Worm (Caenorhabditis elegans): Measurements from ENCODE around the gene F13H10.6.

F13H10.6 gene

DNA sequence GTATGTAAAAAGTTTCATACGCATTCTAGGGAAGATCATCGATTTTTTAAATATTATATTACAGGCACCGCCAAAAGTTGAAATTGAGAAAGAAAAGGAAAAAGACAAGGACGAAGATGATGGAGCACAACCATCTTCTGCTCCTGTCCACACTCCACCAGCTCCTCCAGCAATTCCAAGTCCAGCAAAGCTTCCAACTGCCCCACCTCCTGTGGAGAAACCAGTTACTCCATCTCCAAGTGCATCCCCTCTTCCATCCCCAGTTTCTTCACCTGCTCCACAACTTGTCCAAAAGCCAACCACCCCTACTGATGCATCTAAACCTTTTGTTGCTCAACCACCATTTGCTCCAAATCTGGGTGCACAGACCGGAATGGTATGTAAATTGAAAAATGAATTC lies 42.9 kb downstream of the F13H10.6 start:
- TF ChIP-seq tbx-11 (GFP tag; IDR thresholded peaks at IDR 0.05) = no peak
- no peak for TF ChIP-seq hmbx-1 (tag; optimal IDR thresholded peaks at IDR 0.05)
- no peak for TF ChIP-seq hmg-4 (GFP tag; optimal IDR thresholded peaks at IDR 0.05)
- TF ChIP-seq ama-1 (optimal IDR thresholded peaks at IDR 0.05) = no peak
- no peak for TF ChIP-seq hnd-1 (tag; optimal IDR thresholded peaks at IDR 0.05)
- TF ChIP-seq ceh-13 (GFP tag; optimal IDR thresholded peaks at IDR 0.05) = no peak
- TF ChIP-seq flt-1 (GFP tag; IDR thresholded peaks at IDR 0.05) = no peak
- no peak for TF ChIP-seq B0310.2 (tag; optimal IDR thresholded peaks at IDR 0.05)
- TF ChIP-seq aly-1 (tag; optimal IDR thresholded peaks at IDR 0.05) = no peak
- no peak for TF ChIP-seq pes-1 (GFP tag; IDR thresholded peaks at IDR 0.05)
- no peak for TF ChIP-seq tra-4 (tag; optimal IDR thresholded peaks at IDR 0.05)
- TF ChIP-seq tbx-37 (GFP tag; conservative IDR thresholded peaks at IDR 0.05) = no peak
- no peak for TF ChIP-seq F13C5.2 (tag; optimal IDR thresholded peaks at IDR 0.05)
- TF ChIP-seq scrt-1 (GFP tag; IDR thresholded peaks at IDR 0.05) = no peak
- no peak for TF ChIP-seq sea-1 (GFP tag; conservative IDR thresholded peaks at IDR 0.05)
- no peak for TF ChIP-seq ets-7 (tag; optimal IDR thresholded peaks at IDR 0.05)
- no peak for TF ChIP-seq ceh-36 (tag; optimal IDR thresholded peaks at IDR 0.05)

DNA sequence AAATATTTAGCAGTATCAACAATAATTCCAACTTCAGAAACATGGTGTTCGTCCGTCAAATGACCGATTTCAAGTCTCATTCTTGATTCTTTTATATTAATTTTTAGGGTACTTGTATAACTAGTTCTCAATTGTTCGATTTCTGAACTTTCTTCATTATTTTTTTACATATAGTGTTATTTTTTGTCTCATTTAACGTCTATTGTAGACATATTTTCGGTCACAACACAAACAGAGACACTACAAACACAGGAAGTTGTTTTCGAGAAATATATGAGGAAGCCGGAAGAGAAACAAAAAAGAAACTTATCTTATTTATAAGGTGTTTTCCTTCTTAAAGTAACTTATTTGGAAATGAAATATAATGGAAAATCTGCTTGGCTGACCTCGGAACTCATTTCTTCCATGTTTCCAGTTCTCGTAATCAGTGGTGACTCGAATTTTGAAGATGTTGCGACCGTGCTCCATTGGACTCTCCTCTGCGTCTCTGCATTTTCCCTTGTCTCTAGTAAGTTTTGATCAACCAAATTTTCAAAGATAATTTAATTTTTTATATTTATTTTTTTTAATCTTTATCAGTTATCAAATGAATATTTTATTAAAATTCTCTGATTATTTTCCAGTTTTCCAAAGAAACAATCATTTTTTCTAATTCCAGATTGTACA lies 44.7 kb downstream of the F13H10.6 start, which contains the start of the genes F36H1.12 and lin-3:
Gene F36H1.12 (minus strand): TSS at position 51 of the 666 bp plus-strand sequence.
Gene lin-3 (plus strand): TSS at position 657 of the 666 bp plus-strand sequence.
- TF ChIP-seq hmbx-1 (tag; optimal IDR thresholded peaks at IDR 0.05) (no peak), tra-4 (tag; optimal IDR thresholded peaks at IDR 0.05) (no peak), ceh-13 (GFP tag; optimal IDR thresholded peaks at IDR 0.05) (no peak), ceh-36 (tag; optimal IDR thresholded peaks at IDR 0.05) (no peak), flt-1 (GFP tag; IDR thresholded peaks at IDR 0.05) (no peak), ama-1 (optimal IDR thresholded peaks at IDR 0.05) (no peak), ets-7 (tag; optimal IDR thresholded peaks at IDR 0.05) (no peak), pes-1 (GFP tag; IDR thresholded peaks at IDR 0.05) (no peak), sea-1 (GFP tag; conservative IDR thresholded peaks at IDR 0.05) (no peak), B0310.2 (tag; optimal IDR thresholded peaks at IDR 0.05) (no peak)
